Fruit fly (Drosophila melanogaster): ENCODE data around the gene exex.

DNA sequence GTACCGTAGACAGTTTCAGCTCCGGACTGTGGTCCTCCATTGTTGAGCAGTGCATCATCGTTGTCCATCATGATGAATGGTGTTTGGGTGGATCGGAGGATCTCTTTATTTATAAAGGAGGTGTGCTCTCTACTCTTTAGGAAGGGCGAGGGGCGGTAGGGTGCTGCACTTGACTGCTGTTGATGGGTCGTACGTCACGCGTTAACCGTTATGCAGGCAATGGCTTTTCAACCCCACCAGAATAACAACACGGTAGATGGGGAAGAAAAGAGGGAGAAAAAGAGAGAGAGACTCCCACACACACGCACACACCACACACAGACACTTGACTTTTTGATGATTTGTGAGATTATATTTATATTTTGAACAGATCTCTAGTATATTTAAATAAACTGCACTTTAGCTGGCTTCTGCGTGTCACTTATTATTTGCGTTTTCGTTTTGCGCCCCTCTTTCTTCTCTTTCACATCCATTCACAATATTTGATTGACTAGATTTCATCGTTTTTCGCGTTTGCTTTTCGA, 12.5 kb upstream of the exex start:
- TF ChIP-seq gl (tag; optimal IDR thresholded peaks at IDR 0.05), result no peak
- TF ChIP-seq Pif1B (GFP tag; optimal IDR thresholded peaks at IDR 0.05), result no peak
- TF ChIP-seq CG4496 (GFP tag; IDR thresholded peaks at IDR 0.05), result no peak
- no peak for TF ChIP-seq Snoo (tag; optimal IDR thresholded peaks at IDR 0.05)
- TF ChIP-seq CG10348 (GFP tag; IDR thresholded peaks at IDR 0.05), result no peak
- no peak for TF ChIP-seq CG34367 (tag; optimal IDR thresholded peaks at IDR 0.05)
- no peak for TF ChIP-seq rn (GFP tag; IDR thresholded peaks at IDR 0.05)
- peak; percentile 30 for TF ChIP-seq EcR (GFP tag; optimal IDR thresholded peaks at IDR 0.05)
- TF ChIP-seq CG13204 (GFP tag; optimal IDR thresholded peaks at IDR 0.05), result no peak
